Worm (Caenorhabditis elegans): ENCODE measurements around the gene nhr-37.
A peak's percentile ranks its signal among the peaks of the same experiment; 100 is the strongest.

nhr-37 gene

ce11 chrV:6652051-6652450 lies 30.1 kb downstream of the nhr-37 start, which contains the start of gene T10H9.8:
TSS of gene T10H9.8 (plus strand) at chrV:6652351.
- TF ChIP-seq egl-13 (tag; optimal IDR thresholded peaks at IDR 0.05), result no peak
- TF ChIP-seq ceh-88 (GFP tag; IDR thresholded peaks at IDR 0.05), result no peak
- TF ChIP-seq nhr-20 (tag; optimal IDR thresholded peaks at IDR 0.05), result peak; percentile 33
- no peak for TF ChIP-seq efl-1 (optimal IDR thresholded peaks at IDR 0.05)
- TF ChIP-seq efl-1 (GFP tag; optimal IDR thresholded peaks at IDR 0.05 in 1 of 2), result peak in 1 of 2 experiments; percentile 19
- TF ChIP-seq unc-98 (GFP tag; IDR thresholded peaks at IDR 0.05), result no peak
- no peak for TF ChIP-seq ets-5 (GFP tag; IDR thresholded peaks at IDR 0.05)

- no peak for TF ChIP-seq elt-3 (tag; optimal IDR thresholded peaks at IDR 0.05)
- TF ChIP-seq efl-3 (GFP tag; optimal IDR thresholded peaks at IDR 0.05), result no peak
- no peak for TF ChIP-seq egl-13 (tag; optimal IDR thresholded peaks at IDR 0.05)
- no peak for TF ChIP-seq sptf-1 (tag; optimal IDR thresholded peaks at IDR 0.05)
- TF ChIP-seq tlp-1 (tag; optimal IDR thresholded peaks at IDR 0.05), result no peak
- no peak for TF ChIP-seq C16A3.4 (tag; optimal IDR thresholded peaks at IDR 0.05)
- peak; percentile 3 for TF ChIP-seq fos-1 (tag; optimal IDR thresholded peaks at IDR 0.05)
- no peak for TF ChIP-seq grh-1 (GFP tag; IDR thresholded peaks at IDR 0.05)
- TF ChIP-seq fkh-8 (tag; optimal IDR thresholded peaks at IDR 0.05), result no peak
- TF ChIP-seq blmp-1 (tag; optimal IDR thresholded peaks at IDR 0.05), result no peak
- peak; percentile 58 for TF ChIP-seq ama-1 (optimal IDR thresholded peaks at IDR 0.05)
- TF ChIP-seq lsy-2 (tag; optimal IDR thresholded peaks at IDR 0.05), result no peak
- TF ChIP-seq nhr-47 (tag; optimal IDR thresholded peaks at IDR 0.05), result peak; percentile 18
- TF ChIP-seq rnt-1 (tag; optimal IDR thresholded peaks at IDR 0.05), result no peak
- no peak for TF ChIP-seq pqm-1 (tag; optimal IDR thresholded peaks at IDR 0.05)
- no peak for TF ChIP-seq snpc-4 (tag; optimal IDR thresholded peaks at IDR 0.05)
- TF ChIP-seq nhr-90 (tag; optimal IDR thresholded peaks at IDR 0.05; ENCODE audit: poor library complexity), result peak; percentile 5
- no peak for TF ChIP-seq skn-1 (tag; optimal IDR thresholded peaks at IDR 0.05)
Observed at ce11 chrV:6655174-6655573, 33.2 kb downstream of the nhr-37 start, which contains the start of gene syx-18. TSS of gene syx-18 (minus strand) at chrV:6655449.

- TF ChIP-seq nhr-85 (tag) (peak; percentile 89), dpl-1 (GFP tag; optimal IDR thresholded peaks at IDR 0.05) (peak; percentile 61 to 71 (median 62)), fkh-8 (tag; optimal IDR thresholded peaks at IDR 0.05) (no peak), C04F5.9 (tag; optimal IDR thresholded peaks at IDR 0.05) (no peak), lin-35 (GFP tag; optimal IDR thresholded peaks at IDR 0.05) (peak; percentile 75 to 80), unc-86 (tag; optimal IDR thresholded peaks at IDR 0.05) (peak; percentile 16), nhr-77 (tag; optimal IDR thresholded peaks at IDR 0.05) (peak; percentile 19), mep-1 (tag; optimal IDR thresholded peaks at IDR 0.05) (peak; percentile 83), isw-1 (GFP tag; IDR thresholded peaks at IDR 0.05) (peak; percentile 47), ceh-88 (GFP tag; IDR thresholded peaks at IDR 0.05) (no peak), mdl-1 (tag; optimal IDR thresholded peaks at IDR 0.05) (peak in 1 of 2 experiments; percentile 57), lin-14 (GFP tag; optimal IDR thresholded peaks at IDR 0.05) (peak; percentile 74), hpl-2 (GFP tag; optimal IDR thresholded peaks at IDR 0.05) (peak; percentile 48), nhr-84 (tag; optimal IDR thresholded peaks at IDR 0.05) (no peak), sox-4 (tag; optimal IDR thresholded peaks at IDR 0.05) (peak; percentile 4), lin-13 (GFP tag; optimal IDR thresholded peaks at IDR 0.05) (peak; percentile 35), nhr-12 (tag; optimal IDR thresholded peaks at IDR 0.05) (no peak), hlh-4 (tag; optimal IDR thresholded peaks at IDR 0.05) (no peak), tbx-2 (tag; optimal IDR thresholded peaks at IDR 0.05) (peak; percentile 60), C16A3.4 (tag; optimal IDR thresholded peaks at IDR 0.05) (peak; percentile 78), lsy-2 (tag; optimal IDR thresholded peaks at IDR 0.05) (peak; percentile 64 to 82), zip-4 (GFP tag; optimal IDR thresholded peaks at IDR 0.05) (peak; percentile 99), nhr-20 (tag; optimal IDR thresholded peaks at IDR 0.05) (peak; percentile 76), blmp-1 (tag; optimal IDR thresholded peaks at IDR 0.05) (peak; percentile 87), unc-98 (GFP tag; IDR thresholded peaks at IDR 0.05) (no peak), nhr-47 (tag; optimal IDR thresholded peaks at IDR 0.05) (peak; percentile 62), vab-15 (tag; optimal IDR thresholded peaks at IDR 0.05) (no peak), unc-130 (tag; optimal IDR thresholded peaks at IDR 0.05) (peak; percentile 80), efl-1 (optimal IDR thresholded peaks at IDR 0.05) (peak; percentile 69 to 70), efl-1 (GFP tag; optimal IDR thresholded peaks at IDR 0.05 in 1 of 2) (peak; percentile 66 to 97), snu-23 (GFP tag; optimal IDR thresholded peaks at IDR 0.05) (peak; percentile 82), ceh-82 (tag; optimal IDR thresholded peaks at IDR 0.05) (peak; percentile 97 to 99 (median 97)), nhr-19 (GFP tag; conservative IDR thresholded peaks at IDR 0.05) (peak; percentile 54), egl-13 (tag; optimal IDR thresholded peaks at IDR 0.05) (peak; percentile 57), alr-1 (tag; optimal IDR thresholded peaks at IDR 0.05; ENCODE audit: borderline replicate concordance) (no peak)
Observed at ce11 chrV:6656451-6657115, 34.6 kb downstream of the nhr-37 start, which contains the start of gene snb-1. TSS of gene snb-1 (minus strand) at chrV:6656501.

All from whole organism, L1 larva.